Worm (Caenorhabditis elegans) whole organism, late embryonic: ENCODE results near the gene cdh-8.

Experiments
- C08G9.2 ChIP-seq: sonication (generic microtip); optimal IDR thresholded peaks from 2 replicates; lab custom pipeline; 2016; ENCODE audit warnings: mild to moderate bottlenecking, missing genetic modification characterization, moderate library complexity, missing compliant biosample characterization
- C38D4.7 ChIP-seq: fragments of 200-800 bp; sonication (Bioruptor generic); optimal IDR thresholded peaks from 2 replicates; lab custom pipeline; 2018; ENCODE audit warnings: mild to moderate bottlenecking, missing genetic modification characterization, moderate library complexity, missing compliant biosample characterization
- K02D7.2 ChIP-seq: sonication (generic microtip); optimal IDR thresholded peaks from 2 replicates; lab custom pipeline; 2017; ENCODE audit warnings: mild to moderate bottlenecking, missing genetic modification characterization, missing compliant biosample characterization
- T23F11.4 ChIP-seq: fragments of 200-800 bp; sonication (Bioruptor generic); optimal IDR thresholded peaks from 2 replicates; lab custom pipeline; 2018; ENCODE audit warnings: mild to moderate bottlenecking, missing genetic modification characterization, missing compliant biosample characterization
- Y22D7AL.16 ChIP-seq: sonication (generic microtip); optimal IDR thresholded peaks from 2 replicates; lab custom pipeline; 2016; ENCODE audit warnings: missing genetic modification characterization, missing compliant biosample characterization
- ceh-18 ChIP-seq: sonication (generic microtip); optimal IDR thresholded peaks from 2 replicates; lab custom pipeline; 2016; ENCODE audit warnings: missing genetic modification characterization, missing compliant biosample characterization
- ceh-19 ChIP-seq: fragments of 200-800 bp; sonication (Bioruptor generic); optimal IDR thresholded peaks from 2 replicates; lab custom pipeline; 2018; ENCODE audit warnings: mild to moderate bottlenecking, missing genetic modification characterization, missing compliant biosample characterization
- ceh-31 ChIP-seq: sonication (generic microtip); optimal IDR thresholded peaks from 2 replicates; lab custom pipeline; 2016; ENCODE audit warnings: missing genetic modification characterization, missing compliant biosample characterization
- che-1 ChIP-seq: sonication (generic microtip); optimal IDR thresholded peaks from 2 replicates; lab custom pipeline; 2016; ENCODE audit warnings: mild to moderate bottlenecking, missing genetic modification characterization, missing compliant biosample characterization
- elt-2 ChIP-seq: sonication (generic microtip); optimal IDR thresholded peaks from 2 replicates; lab custom pipeline; 2016; ENCODE audit warnings: missing genetic modification reagents, missing genetic modification characterization, missing compliant biosample characterization
- ets-4 ChIP-seq: sonication (generic microtip); optimal IDR thresholded peaks from 2 replicates; lab custom pipeline; 2016; ENCODE audit warnings: missing genetic modification characterization, missing compliant biosample characterization
- eyg-1 ChIP-seq: sonication (generic microtip); optimal IDR thresholded peaks from 2 replicates; lab custom pipeline; 2016; ENCODE audit warnings: missing genotype, missing genetic modification characterization, missing compliant biosample characterization
- fkh-6 ChIP-seq: sonication (generic microtip); optimal IDR thresholded peaks from 2 replicates; lab custom pipeline; 2016; ENCODE audit warnings: missing genetic modification characterization, missing compliant biosample characterization
- hlh-15 ChIP-seq: sonication (generic microtip); optimal IDR thresholded peaks from 2 replicates; lab custom pipeline; 2016; ENCODE audit warnings: missing genetic modification characterization, missing compliant biosample characterization
- hlh-8 ChIP-seq: sonication (generic microtip); optimal IDR thresholded peaks from 2 replicates; lab custom pipeline; 2016; ENCODE audit warnings: missing genotype, missing genetic modification characterization, missing compliant biosample characterization
- lim-6 ChIP-seq: sonication (generic microtip); optimal IDR thresholded peaks from 2 replicates; lab custom pipeline; 2016; ENCODE audit warnings: missing genetic modification characterization, missing compliant biosample characterization
- mec-3 ChIP-seq: sonication (generic microtip); optimal IDR thresholded peaks from 2 replicates; lab custom pipeline; 2016; ENCODE audit warnings: borderline replicate concordance, missing genetic modification characterization, missing compliant biosample characterization
- nhr-11 ChIP-seq: fragments of 150-350 bp; optimal IDR thresholded peaks from 2 replicates; lab custom pipeline; 2014; ENCODE audit warnings: missing biosample characterization, missing genetic modification characterization
- pag-3 ChIP-seq: sonication (generic microtip); optimal IDR thresholded peaks from 2 replicates; lab custom pipeline; 2016; ENCODE audit warnings: missing compliant biosample characterization, missing genetic modification characterization, borderline replicate concordance
- pha-4 ChIP-seq: fragments of 150-350 bp; optimal IDR thresholded peaks from 2 replicates; lab custom pipeline; 2018; ENCODE audit warnings: missing biosample characterization, missing genetic modification reagents, missing genetic modification characterization
- pros-1 ChIP-seq: fragments of 150-350 bp; optimal IDR thresholded peaks from 2 replicates; lab custom pipeline; 2014; ENCODE audit warnings: missing biosample characterization, missing genetic modification reagents, missing genetic modification characterization
- sox-4 ChIP-seq: sonication (generic microtip); optimal IDR thresholded peaks from 2 replicates; lab custom pipeline; 2017; ENCODE audit warnings: mild to moderate bottlenecking, missing genetic modification characterization, inconsistent platforms, missing compliant biosample characterization
- syd-9 ChIP-seq: sonication (generic microtip); optimal IDR thresholded peaks from 2 replicates; lab custom pipeline; 2016; ENCODE audit warnings: mild to moderate bottlenecking, missing genetic modification characterization, moderate library complexity, missing compliant biosample characterization
- tbx-2 ChIP-seq: sonication (generic microtip); optimal IDR thresholded peaks from 2 replicates; lab custom pipeline; 2016; ENCODE audit warnings: missing genetic modification characterization, missing compliant biosample characterization
- ttx-3 ChIP-seq: sonication (generic microtip); optimal IDR thresholded peaks from 2 replicates; lab custom pipeline; 2016; ENCODE audit warnings: missing genetic modification reagents, missing genetic modification characterization, missing compliant biosample characterization
- unc-3 ChIP-seq, 2 experiments: fragments of 200-800 bp in 1 of 2; sonication (Bioruptor generic) in 1 of 2; sonication (generic microtip) in 1 of 2; conservative IDR thresholded peaks in 1 of 2; optimal IDR thresholded peaks in 1 of 2; 2 replicates each; pipeline versions ENCODE4 v1.3.6 to Lab custom; 2016 to 2022; ENCODE audit warnings: missing compliant biosample characterization in 2 of 2, missing genetic modification characterization in 2 of 2, missing genetic modification reagents in 1 of 2
- unc-42 ChIP-seq: sonication (generic microtip); optimal IDR thresholded peaks from 2 replicates; lab custom pipeline; 2016; ENCODE audit warnings: missing genotype, missing genetic modification characterization, missing compliant biosample characterization
- unc-86 ChIP-seq: sonication (generic microtip); optimal IDR thresholded peaks from 2 replicates; lab custom pipeline; 2016; ENCODE audit warnings: missing genetic modification characterization, missing compliant biosample characterization
- ztf-16 ChIP-seq: sonication (generic microtip); optimal IDR thresholded peaks from 2 replicates; lab custom pipeline; 2017; ENCODE audit warnings: missing genetic modification characterization, missing compliant biosample characterization

Gene cdh-8

ce11 chrIV:293995-294700 is 45.5 kb upstream of the cdh-8 start:
- TF ChIP-seq lim-6 (tag; lab: Kevin White, UChicago), result no peak

- no peak for TF ChIP-seq ceh-18 (tag; lab: Kevin White, UChicago)
- no peak for TF ChIP-seq ztf-16 (tag; lab: Kevin White, UChicago)
- TF ChIP-seq syd-9 (tag; lab: Kevin White, UChicago), result no peak
- no peak for TF ChIP-seq C38D4.7 (GFP tag; lab: Kevin White, UChicago)
- no peak for TF ChIP-seq K02D7.2 (tag; lab: Kevin White, UChicago)
- TF ChIP-seq ttx-3 (tag; lab: Kevin White, UChicago), result no peak
- no peak for TF ChIP-seq eyg-1 (tag; lab: Kevin White, UChicago)
- no peak for TF ChIP-seq nhr-11 (tag; lab: Kevin White, UChicago)
- TF ChIP-seq ceh-31 (tag; lab: Kevin White, UChicago), result no peak
- no peak for TF ChIP-seq Y22D7AL.16 (tag; lab: Kevin White, UChicago)
Observed at ce11 chrIV:294737-295136, 44.9 kb upstream of the cdh-8 start.

ce11 chrIV:295734-296201 is 43.8 kb upstream of the cdh-8 start:
- TF ChIP-seq elt-2 (tag; lab: Kevin White, UChicago) (peak; percentile 80), unc-42 (tag; lab: Kevin White, UChicago) (no peak)

ce11 chrIV:296849-297248 is 42.8 kb upstream of the cdh-8 start:
- TF ChIP-seq che-1 (tag; lab: Kevin White, UChicago), result no peak
- peak; percentile 20 for TF ChIP-seq elt-2 (tag; lab: Kevin White, UChicago)
- TF ChIP-seq, all 69 proteins: peak for 1

- TF ChIP-seq che-1 (tag; lab: Kevin White, UChicago) (no peak), mec-3 (tag; lab: Kevin White, UChicago) (no peak), fkh-6 (tag; lab: Kevin White, UChicago) (no peak), unc-3 (GFP tag; conservative IDR thresholded peaks at IDR 0.05; lab: Robert Waterston, UW) (no peak), unc-3 (tag; optimal IDR thresholded peaks at IDR 0.05; lab: Kevin White, UChicago) (no peak), pros-1 (no peak), pha-4 (tag; lab: Kevin White, UChicago) (no peak), K02D7.2 (tag; lab: Kevin White, UChicago) (no peak), sox-4 (tag; lab: Kevin White, UChicago) (no peak)
Observed at ce11 chrIV:298204-298603, 41.4 kb upstream of the cdh-8 start, which contains the start of gene pnp-1. TSS of gene pnp-1 (minus strand) at chrIV:298304.

ce11 chrIV:299190-299589 is 40.4 kb upstream of the cdh-8 start:
- TF ChIP-seq ets-4 (tag; lab: Kevin White, UChicago) (no peak), T23F11.4 (no peak), hlh-15 (tag; lab: Kevin White, UChicago) (no peak), nhr-11 (tag; lab: Kevin White, UChicago) (no peak), fkh-6 (tag; lab: Kevin White, UChicago) (no peak), tbx-2 (tag; lab: Kevin White, UChicago) (no peak), hlh-8 (tag; lab: Kevin White, UChicago) (no peak), sox-4 (tag; lab: Kevin White, UChicago) (no peak), ceh-19 (GFP tag; lab: Kevin White, UChicago) (no peak), che-1 (tag; lab: Kevin White, UChicago) (no peak), C08G9.2 (tag; lab: Kevin White, UChicago) (no peak), pag-3 (tag; lab: Kevin White, UChicago) (no peak), unc-42 (tag; lab: Kevin White, UChicago) (no peak), unc-86 (tag; lab: Kevin White, UChicago) (no peak)
- TF ChIP-seq, all 69 proteins: peak for 0
